Fruit fly (Drosophila melanogaster) S2 (cell line): ENCODE measurements around the gene Serinc.

Source experiments
- CG8478 ChIP-seq: fragments of >200 bp; optimal IDR thresholded peaks from 2 replicates; lab custom pipeline; 2018
- CTCF ChIP-seq, 2 experiments: fragments of >200 bp; optimal IDR thresholded peaks; 2 replicates each; lab custom pipeline; 2018

Gene Serinc

dm6 chr3L:16390793-16391192, 21.7 kb upstream of the Serinc start:
- no peak for TF ChIP-seq CTCF (optimal IDR thresholded peaks at IDR 0.05; lab: Kevin White, UChicago)
- no peak for TF ChIP-seq CG8478 (lab: Kevin White, UChicago)

DNA sequence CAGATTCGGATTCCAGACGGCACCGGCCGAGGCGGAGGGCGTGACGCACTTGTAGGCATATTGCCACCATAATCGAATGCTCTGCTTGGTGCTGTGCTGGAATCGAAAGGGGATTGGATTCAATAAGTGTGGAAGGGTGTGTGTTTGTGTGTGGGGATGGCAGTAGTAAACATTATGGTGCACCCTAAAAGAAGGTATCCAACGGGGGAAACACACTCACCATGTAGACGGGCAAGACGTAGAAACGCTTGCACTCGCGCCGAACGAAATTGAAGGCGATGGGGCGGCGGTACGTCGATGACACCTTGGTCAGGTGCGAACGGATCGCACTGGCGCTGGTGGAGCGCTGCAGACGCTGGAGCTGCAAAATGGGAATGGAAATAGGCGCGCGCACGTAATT, 21.3 kb upstream of the Serinc start:
- TF ChIP-seq CG8478 (lab: Kevin White, UChicago) = no peak
- TF ChIP-seq CTCF (optimal IDR thresholded peaks at IDR 0.05; lab: Kevin White, UChicago) = no peak

DNA sequence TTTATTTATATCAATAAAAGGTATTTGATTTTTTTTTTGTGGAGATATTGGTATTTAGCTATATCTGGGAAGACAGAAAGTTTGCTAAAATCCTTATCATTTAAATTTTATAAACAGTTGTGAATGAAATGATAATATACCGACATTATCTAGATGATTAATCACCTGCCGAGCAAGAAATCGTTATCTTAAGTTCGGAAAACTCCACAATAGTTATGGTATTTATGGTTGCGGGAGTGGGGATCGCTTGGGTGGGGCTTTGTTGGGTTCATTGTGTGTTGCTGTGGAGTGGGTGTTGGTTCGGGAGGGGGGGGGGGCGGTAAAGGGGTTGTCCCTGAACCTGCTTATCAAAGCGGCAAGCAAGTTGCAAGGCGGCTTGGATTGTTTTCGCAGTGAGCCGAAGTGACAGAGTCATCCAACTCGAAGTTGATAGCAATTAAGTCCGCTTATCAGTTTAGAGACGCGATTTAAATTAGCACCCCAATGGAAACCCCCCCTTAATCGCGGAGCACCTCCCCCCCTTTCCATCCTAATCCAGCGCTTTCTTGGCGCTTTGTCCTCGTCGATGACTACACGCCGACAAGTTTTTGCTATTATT, 20.2 kb upstream of the Serinc start:
- TF ChIP-seq CTCF (optimal IDR thresholded peaks at IDR 0.05; lab: Kevin White, UChicago) = no peak
- no peak for TF ChIP-seq CG8478 (lab: Kevin White, UChicago)

- TF ChIP-seq CG8478 (lab: Kevin White, UChicago) (no peak), CTCF (optimal IDR thresholded peaks at IDR 0.05; lab: Kevin White, UChicago) (no peak)
These were observed 19.6 kb upstream of the Serinc start for dm6 chr3L:16392874-16393273.

DNA sequence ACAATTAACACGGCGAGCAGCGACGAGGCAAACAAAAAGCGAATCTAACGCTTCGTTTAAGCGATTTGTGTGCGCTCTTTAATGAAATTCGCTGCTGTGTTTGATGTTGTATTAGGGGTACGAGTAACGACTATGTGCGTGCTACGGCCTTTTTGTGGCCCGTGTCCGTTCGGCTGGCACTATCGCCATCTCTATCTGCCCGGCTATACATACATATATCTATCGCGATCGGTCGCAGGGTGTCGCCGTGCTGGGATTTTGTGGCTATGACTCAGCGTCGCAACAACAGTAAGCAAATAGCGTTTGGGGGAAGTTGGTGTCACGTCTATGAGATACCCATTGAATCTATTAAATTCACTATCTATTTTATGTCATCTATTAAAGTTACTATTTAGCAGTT, 18.8 kb upstream of the Serinc start:
- TF ChIP-seq CG8478 (lab: Kevin White, UChicago) (no peak), CTCF (optimal IDR thresholded peaks at IDR 0.05; lab: Kevin White, UChicago) (no peak)

DNA sequence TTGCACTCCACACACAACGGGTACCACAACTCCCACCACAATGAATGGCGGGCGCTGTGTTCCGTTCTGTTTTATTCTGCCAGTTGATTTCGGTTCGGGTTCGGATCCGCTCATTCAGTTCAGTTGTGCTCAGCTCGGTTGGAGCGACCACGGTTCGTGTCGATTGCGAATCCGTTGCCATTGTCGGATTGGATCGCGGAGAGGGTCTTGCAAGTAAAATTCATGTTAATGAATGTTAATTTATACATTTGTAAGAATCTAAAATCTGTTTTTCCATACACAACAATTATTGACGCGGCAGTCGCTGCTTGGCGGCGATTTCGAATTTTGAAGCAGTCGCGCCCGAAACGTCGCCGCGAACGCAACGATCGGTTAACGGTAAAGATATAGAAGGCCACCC, 18.0 kb upstream of the Serinc start, which contains the start of gene Gagr:
Gene Gagr, plus strand, starts transcription at position 81 of the 400 bp plus-strand sequence.
- TF ChIP-seq CG8478 (lab: Kevin White, UChicago) = no peak
- no peak for TF ChIP-seq CTCF (optimal IDR thresholded peaks at IDR 0.05; lab: Kevin White, UChicago)

dm6 chr3L:16400175-16400574, 12.3 kb upstream of the Serinc start, which contains the start of gene CG44836:
CG44836 (minus strand) TSS chr3L:16400275.
- TF ChIP-seq CG8478 (lab: Kevin White, UChicago) (no peak), CTCF (optimal IDR thresholded peaks at IDR 0.05; lab: Kevin White, UChicago) (no peak)

dm6 chr3L:16402253-16402652, 10.3 kb upstream of the Serinc start:
- no peak for TF ChIP-seq CG8478 (lab: Kevin White, UChicago)
- TF ChIP-seq CTCF (optimal IDR thresholded peaks at IDR 0.05; lab: Kevin White, UChicago) = no peak

- peak; percentile 87 to 92 for TF ChIP-seq CTCF (optimal IDR thresholded peaks at IDR 0.05; lab: Kevin White, UChicago)
- no peak for TF ChIP-seq CG8478 (lab: Kevin White, UChicago)
These were observed 4.5 kb upstream of the Serinc start for dm6 chr3L:16407815-16408608.

dm6 chr3L:16408609-16409439, 3.7 kb upstream of the Serinc start:
- TF ChIP-seq CG8478 (lab: Kevin White, UChicago) (no peak), CTCF (optimal IDR thresholded peaks at IDR 0.05; lab: Kevin White, UChicago) (no peak)

- TF ChIP-seq CG8478 (lab: Kevin White, UChicago) (no peak), CTCF (optimal IDR thresholded peaks at IDR 0.05; lab: Kevin White, UChicago) (no peak)
These were observed 2.9 kb upstream of the Serinc start for dm6 chr3L:16409440-16410233.

- TF ChIP-seq CTCF (optimal IDR thresholded peaks at IDR 0.05; lab: Kevin White, UChicago) (no peak), CG8478 (lab: Kevin White, UChicago) (no peak)
These were observed 2.0 kb upstream of the Serinc start for dm6 chr3L:16410234-16411119.

dm6 chr3L:16411566-16411965, 956 bp upstream of the Serinc start, which contains the start of gene fax:
fax (minus strand) TSS chr3L:16411828.
- TF ChIP-seq CG8478 (lab: Kevin White, UChicago) (no peak), CTCF (optimal IDR thresholded peaks at IDR 0.05; lab: Kevin White, UChicago) (peak in 1 of 2 experiments; percentile 60)
